Worm (Caenorhabditis elegans) whole organism, L3 larva: ENCODE measurements around the gene lec-5.

Experiments
- ceh-82 ChIP-seq: fragments of 150-350 bp; optimal IDR thresholded peaks from 2 replicates; lab custom pipeline; 2014; ENCODE audit warnings: missing biosample characterization, missing genetic modification characterization
- jun-1 ChIP-seq: fragments of 150-350 bp; optimal IDR thresholded peaks from 2 replicates; lab custom pipeline; 2014; ENCODE audit warnings: missing biosample characterization, missing genetic modification reagents, missing genetic modification characterization
- mdl-1 ChIP-seq: fragments of 150-350 bp; optimal IDR thresholded peaks from 2 replicates; lab custom pipeline; 2014; ENCODE audit warnings: missing biosample characterization, missing genetic modification characterization
- snpc-4 ChIP-seq: fragments of 150-350 bp; optimal IDR thresholded peaks from 2 replicates; lab custom pipeline; 2014; ENCODE audit warnings: missing biosample characterization, missing genetic modification characterization
- tbx-2 ChIP-seq: sonication (generic microtip); optimal IDR thresholded peaks from 2 replicates; lab custom pipeline; 2016; ENCODE audit warnings: mild to moderate bottlenecking, missing genetic modification characterization, missing compliant biosample characterization
- unc-62 ChIP-seq: fragments of 150-350 bp; sonication (generic microtip); optimal IDR thresholded peaks from 4 replicates; lab custom pipeline; 2014; ENCODE audit warnings: missing biosample characterization, missing genetic modification reagents, missing genetic modification characterization
- zag-1 ChIP-seq: fragments of 150-350 bp; optimal IDR thresholded peaks from 2 replicates; lab custom pipeline; 2014; ENCODE audit warnings: missing biosample characterization, missing genetic modification characterization

ce11 chrII:5871508-5871907, 30.6 kb upstream of the lec-5 start:
- TF ChIP-seq mdl-1 (tag; lab: Kevin White, UChicago) (no peak), snpc-4 (tag; lab: Kevin White, UChicago) (no peak), jun-1 (tag; lab: Kevin White, UChicago) (no peak), unc-62 (no peak), tbx-2 (tag; lab: Kevin White, UChicago) (no peak), zag-1 (no peak), ceh-82 (no peak)
